Worm (Caenorhabditis elegans) whole organism, L4 larva: ENCODE data around the gene C31E10.11.

Experiments
- D1046.2 ChIP-seq: fragments of 200-800 bp; sonication (Bioruptor generic); IDR thresholded peaks from 2 replicates; pipeline ENCODE4 v1.3.6; 2022; ENCODE audit warnings: missing genetic modification characterization, missing compliant biosample characterization
- F37D6.2 ChIP-seq: sonication (generic microtip); optimal IDR thresholded peaks from 2 replicates; lab custom pipeline; 2016; ENCODE audit warnings: mild to moderate bottlenecking, missing genetic modification characterization, missing compliant biosample characterization
- F49E8.2 ChIP-seq: sonication (generic microtip); optimal IDR thresholded peaks from 2 replicates; lab custom pipeline; 2016; ENCODE audit warnings: missing compliant biosample characterization, mild to moderate bottlenecking, missing genetic modification characterization, borderline replicate concordance
- R02D3.7 ChIP-seq: fragments of 150-350 bp; sonication (generic microtip); optimal IDR thresholded peaks from 3 replicates; lab custom pipeline; 2014; ENCODE audit warnings: missing biosample characterization, missing genetic modification characterization
- T20F7.1 ChIP-seq: fragments of 200-800 bp; sonication (Bioruptor generic); optimal IDR thresholded peaks from 2 replicates; lab custom pipeline; 2018; ENCODE audit warnings: mild to moderate bottlenecking, missing genetic modification characterization, missing compliant biosample characterization
- Y105C5A.15 ChIP-seq: fragments of 200-800 bp; sonication (Bioruptor generic); IDR thresholded peaks from 2 replicates; pipeline ENCODE4 v1.3.6; 2022; ENCODE audit warnings: missing genetic modification characterization, missing compliant biosample characterization
- Y48G9A.11 ChIP-seq: fragments of 200-800 bp; sonication (Bioruptor generic); IDR thresholded peaks from 2 replicates; pipeline ENCODE4 v1.3.6; 2022; ENCODE audit warnings: missing genetic modification reagents, missing genetic modification characterization, missing compliant biosample characterization
- aha-1 ChIP-seq: fragments of 150-350 bp; peaks from one replicate; lab custom pipeline; 2014; ENCODE audit warnings: missing biosample characterization, missing genetic modification characterization
- attf-4 ChIP-seq: sonication (generic microtip); optimal IDR thresholded peaks from 3 replicates; lab custom pipeline; 2017; ENCODE audit warnings: missing biosample characterization, missing genetic modification characterization
- ceh-44 ChIP-seq: fragments of 200-800 bp; sonication (Bioruptor generic); IDR thresholded peaks from 2 replicates; pipeline ENCODE4 v1.3.6; 2022; ENCODE audit warnings: missing genetic modification reagents, missing genetic modification characterization, missing compliant biosample characterization
- ceh-62 ChIP-seq: sonication (generic microtip); optimal IDR thresholded peaks from 2 replicates; lab custom pipeline; 2017; ENCODE audit warnings: missing biosample characterization, missing genetic modification characterization
- ctbp-1 ChIP-seq: fragments of 200-800 bp; sonication (Bioruptor generic); IDR thresholded peaks from 2 replicates; pipeline ENCODE4 v1.3.6; 2022; ENCODE audit warnings: missing genetic modification reagents, missing genetic modification characterization, missing compliant biosample characterization
- daf-19 ChIP-seq: fragments of 200-800 bp; sonication (Bioruptor generic); conservative IDR thresholded peaks from 2 replicates; pipeline ENCODE4 v1.3.6; 2022; ENCODE audit warnings: missing genetic modification characterization, missing compliant biosample characterization
- daf-8 ChIP-seq: fragments of 200-800 bp; sonication (Bioruptor generic); IDR thresholded peaks from 2 replicates; pipeline ENCODE4 v1.3.6; 2022; ENCODE audit warnings: missing genetic modification characterization, missing compliant biosample characterization
- dmd-9 ChIP-seq: fragments of 200-800 bp; sonication (Bioruptor generic); IDR thresholded peaks from 2 replicates; pipeline ENCODE4 v1.3.6; 2022; ENCODE audit warnings: missing genetic modification reagents, missing genetic modification characterization, missing compliant biosample characterization
- duxl-1 ChIP-seq: sonication (generic microtip); optimal IDR thresholded peaks from 2 replicates; lab custom pipeline; 2016; ENCODE audit warnings: mild to moderate bottlenecking, missing genetic modification characterization, moderate library complexity, missing compliant biosample characterization; ENCODE audit not compliant: poor library complexity
- dve-1 ChIP-seq: sonication (generic microtip); optimal IDR thresholded peaks from 2 replicates; lab custom pipeline; 2017; ENCODE audit warnings: antibody characterized with exemption, mild to moderate bottlenecking, missing genetic modification characterization, missing compliant biosample characterization; ENCODE audit not compliant: insufficient read depth
- egl-27 ChIP-seq: sonication (generic microtip); optimal IDR thresholded peaks from 3 replicates; lab custom pipeline; 2017; ENCODE audit warnings: missing biosample characterization, missing genetic modification reagents, missing genetic modification characterization
- fkh-10 ChIP-seq: fragments of 150-350 bp; optimal IDR thresholded peaks from 2 replicates; lab custom pipeline; 2014; ENCODE audit warnings: missing biosample characterization, missing genetic modification reagents, missing genetic modification characterization
- fos-1 ChIP-seq: fragments of 150-350 bp; optimal IDR thresholded peaks from 2 replicates; lab custom pipeline; 2014; ENCODE audit warnings: missing biosample characterization, missing genetic modification characterization
- gei-8 ChIP-seq: fragments of 200-800 bp; sonication (Bioruptor generic); optimal IDR thresholded peaks from 2 replicates; lab custom pipeline; 2018; ENCODE audit warnings: mild to moderate bottlenecking, missing genetic modification characterization, missing compliant biosample characterization
- hlh-11 ChIP-seq: fragments of 200-800 bp; sonication (Bioruptor generic); optimal IDR thresholded peaks from 2 replicates; lab custom pipeline; 2018; ENCODE audit warnings: mild to moderate bottlenecking, missing genetic modification characterization, missing compliant biosample characterization
- lim-7 ChIP-seq: fragments of 200-800 bp; sonication (Bioruptor generic); IDR thresholded peaks from 2 replicates; pipeline ENCODE4 v1.3.6; 2022; ENCODE audit warnings: missing genetic modification characterization, missing compliant biosample characterization
- lin-38 ChIP-seq: fragments of 200-800 bp; sonication (Bioruptor generic); IDR thresholded peaks from 2 replicates; pipeline ENCODE4 v1.3.6; 2022; ENCODE audit warnings: missing genetic modification reagents, missing genetic modification characterization, missing compliant biosample characterization
- lin-39 ChIP-seq: fragments of 150-350 bp; optimal IDR thresholded peaks from 2 replicates; lab custom pipeline; 2014; ENCODE audit warnings: missing biosample characterization, missing genetic modification reagents, missing genetic modification characterization
- madf-5 ChIP-seq, 2 experiments: fragments of 200-800 bp; sonication (Bioruptor generic); IDR thresholded peaks; 2 replicates each; pipeline ENCODE4 v1.3.6; 2022; ENCODE audit warnings: missing compliant biosample characterization in 2 of 2, missing genetic modification characterization in 2 of 2
- mdl-1 ChIP-seq, 2 experiments: fragments of 150-350 bp in 1 of 2; sonication (generic microtip) in 1 of 2; optimal IDR thresholded peaks; 2 replicates each; lab custom pipeline; 2014 to 2017; ENCODE audit warnings: missing biosample characterization in 2 of 2, missing genetic modification characterization in 2 of 2
- nhr-11 ChIP-seq: fragments of 150-350 bp; optimal IDR thresholded peaks from 2 replicates; lab custom pipeline; 2014; ENCODE audit warnings: missing biosample characterization, missing genetic modification characterization
- nhr-25 ChIP-seq: sonication (generic microtip); optimal IDR thresholded peaks from 2 replicates; lab custom pipeline; 2017; ENCODE audit warnings: missing genetic modification characterization, mild to moderate bottlenecking, missing compliant biosample characterization, antibody characterized with exemption, moderate library complexity, borderline replicate concordance; ENCODE audit not compliant: insufficient read depth
- nhr-48 ChIP-seq: sonication (generic microtip); optimal IDR thresholded peaks from 2 replicates; lab custom pipeline; 2016; ENCODE audit warnings: mild to moderate bottlenecking, missing genetic modification characterization, missing compliant biosample characterization
- nhr-76 ChIP-seq: fragments of 150-350 bp; optimal IDR thresholded peaks from 2 replicates; lab custom pipeline; 2014; ENCODE audit warnings: missing biosample characterization, missing genetic modification characterization
- pha-4 ChIP-seq, 2 experiments: fragments of 150-350 bp in 1 of 2; fragments of 200-800 bp in 1 of 2; sonication (Bioruptor generic) in 1 of 2; IDR thresholded peaks in 1 of 2; optimal IDR thresholded peaks in 1 of 2; 2 replicates each; pipeline versions ENCODE4 v1.3.6 to Lab custom; 2014 to 2022; ENCODE audit warnings: missing genetic modification characterization in 2 of 2, missing genetic modification reagents in 2 of 2, missing biosample characterization in 1 of 2, missing compliant biosample characterization in 1 of 2
- snpc-1.2 ChIP-seq: fragments of 200-800 bp; sonication (Bioruptor generic); IDR thresholded peaks from 2 replicates; pipeline ENCODE4 v1.3.6; 2022; ENCODE audit warnings: missing genetic modification reagents, missing genetic modification characterization, missing compliant biosample characterization
- snpc-4 ChIP-seq: fragments of 150-350 bp; optimal IDR thresholded peaks from 2 replicates; lab custom pipeline; 2014; ENCODE audit warnings: missing biosample characterization, missing genetic modification characterization
- spr-1 ChIP-seq: sonication (generic microtip); optimal IDR thresholded peaks from 2 replicates; lab custom pipeline; 2016; ENCODE audit warnings: mild to moderate bottlenecking, missing genetic modification characterization, missing compliant biosample characterization
- spr-3 ChIP-seq: fragments of 200-800 bp; sonication (Bioruptor generic); optimal IDR thresholded peaks from 2 replicates; lab custom pipeline; 2018; ENCODE audit warnings: mild to moderate bottlenecking, missing genetic modification characterization, missing compliant biosample characterization
- tra-1 ChIP-seq: fragments of 200-800 bp; sonication (Bioruptor generic); IDR thresholded peaks from 2 replicates; pipeline ENCODE4 v1.3.6; 2022; ENCODE audit warnings: missing genetic modification reagents, missing genetic modification characterization, missing compliant biosample characterization
- vab-7 ChIP-seq: fragments of 200-800 bp; sonication (Bioruptor generic); IDR thresholded peaks from 2 replicates; pipeline ENCODE4 v1.3.6; 2022; ENCODE audit warnings: missing genetic modification reagents, missing genetic modification characterization, missing compliant biosample characterization
- zag-1 ChIP-seq: fragments of 150-350 bp; optimal IDR thresholded peaks from 2 replicates; lab custom pipeline; 2014; ENCODE audit warnings: missing biosample characterization, missing genetic modification characterization
- zfp-2 ChIP-seq: sonication (generic microtip); optimal IDR thresholded peaks from 2 replicates; lab custom pipeline; 2016; ENCODE audit warnings: mild to moderate bottlenecking, missing genetic modification characterization, missing compliant biosample characterization
- zfp-3 ChIP-seq: fragments of 200-800 bp; sonication (Bioruptor generic); conservative IDR thresholded peaks from 2 replicates; pipeline ENCODE4 v1.3.6; 2022; ENCODE audit warnings: missing genetic modification reagents, missing genetic modification characterization, missing compliant biosample characterization
- zip-2 ChIP-seq: fragments of 150-350 bp; optimal IDR thresholded peaks from 2 replicates; lab custom pipeline; 2014; ENCODE audit warnings: missing biosample characterization, missing genetic modification characterization
- ztf-11 ChIP-seq: fragments of 150-350 bp; optimal IDR thresholded peaks from 2 replicates; lab custom pipeline; 2014; ENCODE audit warnings: missing biosample characterization, missing genetic modification characterization
- ztf-7 ChIP-seq: fragments of 150-350 bp; optimal IDR thresholded peaks from 2 replicates; lab custom pipeline; 2014; ENCODE audit warnings: missing biosample characterization, missing genetic modification characterization

Gene C31E10.11

DNA sequence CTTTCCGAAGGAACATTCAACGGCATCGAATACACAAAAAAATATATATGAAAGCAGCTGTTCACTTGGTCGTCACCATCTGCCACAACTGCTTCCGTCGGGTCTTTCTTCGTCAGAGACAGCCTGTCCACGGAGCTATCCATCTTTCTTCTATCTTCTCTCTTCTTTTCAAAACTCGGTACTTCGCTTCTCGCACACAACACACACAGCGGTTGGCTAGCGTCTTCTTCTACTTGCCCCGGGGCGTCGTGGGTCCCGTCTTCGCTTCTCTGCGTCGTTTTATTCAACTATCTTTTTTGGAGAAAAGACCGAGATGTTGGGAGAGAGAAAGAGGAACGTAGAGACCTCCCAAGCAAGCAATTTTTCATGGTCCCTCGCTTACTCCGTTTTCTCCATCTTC is 26.1 kb upstream of the C31E10.11 start (continued):
- TF ChIP-seq nhr-25 (tag; lab: Kevin White, UChicago), result no peak
- TF ChIP-seq snpc-1.2 (GFP tag; lab: Robert Waterston, UW), result 0 out of 2 replicates have a peak, but pooled peaks have one; percentile 18
- no peak for TF ChIP-seq R02D3.7 (tag; lab: Kevin White, UChicago)
- TF ChIP-seq nhr-76 (tag; lab: Kevin White, UChicago), result no peak
- TF ChIP-seq ceh-44, result no peak
- no peak for TF ChIP-seq spr-1 (tag; lab: Kevin White, UChicago)
- TF ChIP-seq hlh-11 (tag; lab: Kevin White, UChicago), result peak; percentile 61
- no peak for TF ChIP-seq zag-1 (tag; lab: Kevin White, UChicago)
- TF ChIP-seq ztf-7, result no peak
- TF ChIP-seq ceh-62, result no peak
- TF ChIP-seq lin-39, result no peak
- TF ChIP-seq zfp-3 (GFP tag; lab: Robert Waterston, UW), result no peak
- no peak for TF ChIP-seq T20F7.1 (GFP tag; lab: Kevin White, UChicago)
- 0 out of 2 replicates have a peak, but pooled peaks have one; percentile 56 for TF ChIP-seq tra-1 (GFP tag; lab: Robert Waterston, UW)
- TF ChIP-seq Y105C5A.15, result no peak
- TF ChIP-seq duxl-1 (tag; lab: Kevin White, UChicago), result no peak
- no peak for TF ChIP-seq dve-1
- TF ChIP-seq aha-1 (tag; lab: Kevin White, UChicago), result peak; percentile 37
- TF ChIP-seq D1046.2, result no peak
- peak in 1 of 2 experiments; percentile 31 for TF ChIP-seq mdl-1 (tag; optimal IDR thresholded peaks at IDR 0.05; lab: Kevin White, UChicago)
- no peak for TF ChIP-seq attf-4 (tag; lab: Kevin White, UChicago)
- no peak for TF ChIP-seq madf-5 (GFP tag; IDR thresholded peaks at IDR 0.05; lab: Robert Waterston, UW)
- no peak for TF ChIP-seq snpc-4 (tag; lab: Kevin White, UChicago)
- TF ChIP-seq ztf-11 (tag; lab: Kevin White, UChicago), result no peak
- TF ChIP-seq egl-27 (tag; lab: Kevin White, UChicago), result no peak
- TF ChIP-seq zfp-2 (tag; lab: Kevin White, UChicago), result no peak
- peak; percentile 33 for TF ChIP-seq fkh-10 (GFP tag; lab: Kevin White, UChicago)
- TF ChIP-seq nhr-48 (tag; lab: Kevin White, UChicago), result no peak
- TF ChIP-seq lim-7 (GFP tag; lab: Robert Waterston, UW), result no peak
- no peak for TF ChIP-seq lin-38 (GFP tag; lab: Robert Waterston, UW)
- no peak for TF ChIP-seq zip-2 (tag; lab: Kevin White, UChicago)
- no peak for TF ChIP-seq daf-8
- no peak for TF ChIP-seq spr-3 (GFP tag; lab: Kevin White, UChicago)
- no peak for TF ChIP-seq pha-4 (GFP tag; IDR thresholded peaks at IDR 0.05; lab: Robert Waterston, UW)
- no peak for TF ChIP-seq pha-4 (tag; optimal IDR thresholded peaks at IDR 0.05; lab: Kevin White, UChicago)
- TF ChIP-seq gei-8 (GFP tag; lab: Kevin White, UChicago), result no peak
- peak; percentile 82 for TF ChIP-seq ctbp-1 (GFP tag; lab: Robert Waterston, UW)
- no peak for TF ChIP-seq daf-19
- no peak for TF ChIP-seq Y48G9A.11 (GFP tag; lab: Robert Waterston, UW)
- TF ChIP-seq nhr-11 (tag; lab: Kevin White, UChicago), result peak; percentile 64
- TF ChIP-seq F49E8.2 (tag; lab: Kevin White, UChicago), result no peak
- TF ChIP-seq vab-7, result 0 out of 2 replicates have a peak, but pooled peaks have one; percentile 21
- TF ChIP-seq F37D6.2 (tag; lab: Kevin White, UChicago), result peak; percentile 71
- TF ChIP-seq dmd-9 (GFP tag; lab: Robert Waterston, UW), result no peak
- no peak for TF ChIP-seq fos-1 (tag; lab: Kevin White, UChicago)
